Fruit fly (Drosophila melanogaster): ENCODE data around the gene CG8475.

- peak; percentile 62 for TF ChIP-seq OdsH (GFP tag; optimal IDR thresholded peaks at IDR 0.05)
- TF ChIP-seq CG15336 (GFP tag; IDR thresholded peaks at IDR 0.05) = no peak
- TF ChIP-seq dsx (GFP tag; optimal IDR thresholded peaks at IDR 0.05; ENCODE audit: poor library complexity, severe bottlenecking) = peak; percentile 9
- no peak for TF ChIP-seq CG11294 (GFP tag; IDR thresholded peaks at IDR 0.05)
- no peak for TF ChIP-seq Hr38 (GFP tag; optimal IDR thresholded peaks at IDR 0.05)
- TF ChIP-seq esn (GFP tag; optimal IDR thresholded peaks at IDR 0.05) = peak; percentile 72
- peak; percentile 34 to 65 for TF ChIP-seq ss (GFP tag; optimal IDR thresholded peaks at IDR 0.05)
- TF ChIP-seq CG6276 (GFP tag; optimal IDR thresholded peaks at IDR 0.05) = no peak
- TF ChIP-seq Eip75B (GFP tag; optimal IDR thresholded peaks at IDR 0.05) = peak; percentile 70
- TF ChIP-seq CG3032 (tag; optimal IDR thresholded peaks at IDR 0.05) = peak; percentile 44
- no peak for TF ChIP-seq CG6854 (GFP tag; optimal IDR thresholded peaks at IDR 0.05)
- TF ChIP-seq Sox102F (GFP tag; optimal IDR thresholded peaks at IDR 0.05) = peak; percentile 66
- TF ChIP-seq net (GFP tag; optimal IDR thresholded peaks at IDR 0.05) = no peak
These were observed 14.4 kb upstream of the CG8475 start, which contains the start of gene Ssb-c31a for dm6 chr2L:8211070-8211469.

All from whole organism, prepupa.